Worm (Caenorhabditis elegans) whole organism, young adult: ENCODE data around the gene acs-4.
A peak's percentile ranks its signal among the peaks of the same experiment; 100 is the strongest.

Experiments used
- B0019.2 ChIP-seq: fragments of 200-800 bp; sonication (Bioruptor generic); conservative IDR thresholded peaks from 2 replicates; pipeline ENCODE4 v1.3.6; 2022; ENCODE audit warnings: missing genetic modification reagents, missing genetic modification characterization, missing compliant biosample characterization
- B0336.3 ChIP-seq: fragments of 200-800 bp; sonication (Bioruptor generic); IDR thresholded peaks from 2 replicates; pipeline ENCODE4 v1.3.6; 2022; ENCODE audit warnings: missing genetic modification characterization, missing compliant biosample characterization
- C06A6.2 ChIP-seq: fragments of 200-800 bp; sonication (Bioruptor generic); conservative IDR thresholded peaks from 2 replicates; pipeline ENCODE4 v1.3.6; 2022; ENCODE audit warnings: missing genetic modification characterization, missing compliant biosample characterization
- D2030.7 ChIP-seq: fragments of 200-800 bp; sonication (Bioruptor generic); IDR thresholded peaks from 2 replicates; pipeline ENCODE4 v1.3.6; 2022; ENCODE audit warnings: missing genetic modification reagents, missing genetic modification characterization, missing compliant biosample characterization
- F22D6.2 ChIP-seq: sonication (generic microtip); optimal IDR thresholded peaks from 2 replicates; lab custom pipeline; 2016; ENCODE audit warnings: mild to moderate bottlenecking, missing genetic modification characterization, missing compliant biosample characterization
- F39B2.1 ChIP-seq: fragments of 200-800 bp; sonication (Bioruptor generic); IDR thresholded peaks from 2 replicates; pipeline ENCODE4 v1.3.6; 2022; ENCODE audit warnings: missing genetic modification reagents, missing genetic modification characterization, missing compliant biosample characterization
- F55B11.4 ChIP-seq: sonication (generic microtip); optimal IDR thresholded peaks from 2 replicates; lab custom pipeline; 2016; ENCODE audit warnings: missing compliant biosample characterization, missing genetic modification characterization, borderline replicate concordance; ENCODE audit not compliant: insufficient read depth
- F57C9.4 ChIP-seq: sonication (generic microtip); optimal IDR thresholded peaks from 2 replicates; lab custom pipeline; 2017; ENCODE audit warnings: mild to moderate bottlenecking, missing genetic modification characterization, missing compliant biosample characterization
- K12H6.12 ChIP-seq: fragments of 200-800 bp; sonication (Bioruptor generic); optimal IDR thresholded peaks from 2 replicates; lab custom pipeline; 2018; ENCODE audit warnings: mild to moderate bottlenecking, missing genetic modification characterization, missing compliant biosample characterization
- Y53F4B.3 ChIP-seq: fragments of 200-800 bp; sonication (Bioruptor generic); IDR thresholded peaks from 2 replicates; pipeline ENCODE4 v1.3.6; 2022; ENCODE audit warnings: missing genetic modification reagents, missing genetic modification characterization, missing compliant biosample characterization
- Y56A3A.18 ChIP-seq: fragments of 200-800 bp; sonication (Bioruptor generic); IDR thresholded peaks from 2 replicates; pipeline ENCODE4 v1.3.6; 2022; ENCODE audit warnings: missing genetic modification reagents, missing genetic modification characterization, missing compliant biosample characterization
- Y67H2A.10 ChIP-seq: fragments of 200-800 bp; sonication (Bioruptor generic); conservative IDR thresholded peaks from 2 replicates; pipeline ENCODE4 v1.3.6; 2022; ENCODE audit warnings: missing genetic modification reagents, missing genetic modification characterization, missing compliant biosample characterization
- Y79H2A.3 ChIP-seq: fragments of 200-800 bp; sonication (Bioruptor generic); conservative IDR thresholded peaks from 2 replicates; pipeline ENCODE4 v1.3.6; 2022; ENCODE audit warnings: missing genetic modification reagents, missing genetic modification characterization, missing compliant biosample characterization
- ZK185.1 ChIP-seq: sonication (generic microtip); optimal IDR thresholded peaks from 2 replicates; lab custom pipeline; 2016; ENCODE audit warnings: mild to moderate bottlenecking, missing genetic modification characterization, missing compliant biosample characterization; ENCODE audit not compliant: poor library complexity, severe bottlenecking
- ama-1 ChIP-seq, 3 experiments: fragments of 150-350 bp in 1 of 3; sonication (generic microtip) in 2 of 3; optimal IDR thresholded peaks; 2 replicates each; lab custom pipeline; 2014 to 2018; ENCODE audit warnings: missing biosample characterization in 2 of 3, missing genetic modification characterization in 2 of 3, missing genetic modification reagents in 2 of 3
- attf-6 ChIP-seq: fragments of 200-800 bp; sonication (Bioruptor generic); IDR thresholded peaks from 2 replicates; pipeline ENCODE4 v1.3.6; 2022; ENCODE audit warnings: missing genetic modification reagents, missing genetic modification characterization, missing compliant biosample characterization
- bed-1 ChIP-seq: fragments of 200-800 bp; sonication (Bioruptor generic); IDR thresholded peaks from 2 replicates; pipeline ENCODE4 v1.3.6; 2022; ENCODE audit warnings: missing genetic modification reagents, missing genetic modification characterization, missing compliant biosample characterization
- bed-2 ChIP-seq: fragments of 200-800 bp; sonication (Bioruptor generic); IDR thresholded peaks from 2 replicates; pipeline ENCODE4 v1.3.6; 2022; ENCODE audit warnings: missing genetic modification reagents, missing genetic modification characterization, missing compliant biosample characterization
- cebp-1 ChIP-seq, 2 experiments: fragments of 200-800 bp in 1 of 2; sonication (Bioruptor generic) in 1 of 2; sonication (generic microtip) in 1 of 2; IDR thresholded peaks in 1 of 2; optimal IDR thresholded peaks in 1 of 2; 2 replicates each; pipeline versions ENCODE4 v1.3.6 to Lab custom; 2017 to 2022; ENCODE audit warnings: missing compliant biosample characterization in 2 of 2, missing genetic modification characterization in 2 of 2, mild to moderate bottlenecking in 1 of 2, missing genetic modification reagents in 1 of 2, moderate library complexity in 1 of 2
- ceh-100 ChIP-seq: fragments of 200-800 bp; sonication (Bioruptor generic); IDR thresholded peaks from 2 replicates; pipeline ENCODE4 v1.3.6; 2022; ENCODE audit warnings: missing genetic modification reagents, missing genetic modification characterization, missing compliant biosample characterization
- ceh-27 ChIP-seq: fragments of 200-800 bp; sonication (Bioruptor generic); optimal IDR thresholded peaks from 2 replicates; lab custom pipeline; 2018; ENCODE audit warnings: mild to moderate bottlenecking, missing genetic modification characterization, moderate library complexity, missing compliant biosample characterization
- ceh-58 ChIP-seq: fragments of 200-800 bp; sonication (Bioruptor generic); IDR thresholded peaks from 2 replicates; pipeline ENCODE4 v1.3.6; 2022; ENCODE audit warnings: missing genetic modification characterization, missing compliant biosample characterization
- chd-7 ChIP-seq: sonication (generic microtip); optimal IDR thresholded peaks from 2 replicates; lab custom pipeline; 2016; ENCODE audit warnings: mild to moderate bottlenecking, missing genetic modification characterization, moderate library complexity, missing compliant biosample characterization
- die-1 ChIP-seq: sonication (generic microtip); optimal IDR thresholded peaks from 2 replicates; lab custom pipeline; 2016; ENCODE audit warnings: missing genotype, mild to moderate bottlenecking, missing genetic modification characterization, missing compliant biosample characterization
- dox-1 ChIP-seq: fragments of 200-800 bp; sonication (Bioruptor generic); IDR thresholded peaks from 2 replicates; pipeline ENCODE4 v1.3.6; 2022; ENCODE audit warnings: missing genetic modification reagents, missing genetic modification characterization, missing compliant biosample characterization
- ets-4 ChIP-seq: fragments of 200-800 bp; sonication (Bioruptor generic); optimal IDR thresholded peaks from 2 replicates; lab custom pipeline; 2018; ENCODE audit warnings: mild to moderate bottlenecking, missing genetic modification characterization, missing compliant biosample characterization
- him-1 ChIP-seq: sonication (generic microtip); optimal IDR thresholded peaks from 2 replicates; lab custom pipeline; 2016; ENCODE audit warnings: missing genotype, missing genetic modification reagents, missing genetic modification characterization, missing compliant biosample characterization
- hlh-12 ChIP-seq: sonication (generic microtip); optimal IDR thresholded peaks from 2 replicates; lab custom pipeline; 2016; ENCODE audit warnings: missing genetic modification characterization, missing compliant biosample characterization
- hmg-20 ChIP-seq: fragments of 200-800 bp; sonication (Bioruptor generic); IDR thresholded peaks from 2 replicates; pipeline ENCODE4 v1.3.6; 2022; ENCODE audit warnings: missing genetic modification reagents, missing genetic modification characterization, missing compliant biosample characterization
- lag-1 ChIP-seq: fragments of 200-800 bp; sonication (Bioruptor generic); IDR thresholded peaks from 2 replicates; pipeline ENCODE4 v1.3.6; 2022; ENCODE audit warnings: missing genetic modification reagents, missing genetic modification characterization, missing compliant biosample characterization
- lir-1 ChIP-seq: fragments of 200-800 bp; sonication (Bioruptor generic); conservative IDR thresholded peaks from 2 replicates; pipeline ENCODE4 v1.3.6; 2022; ENCODE audit warnings: missing genetic modification reagents, missing genetic modification characterization, missing compliant biosample characterization
- lsy-27 ChIP-seq: sonication (generic microtip); optimal IDR thresholded peaks from 2 replicates; lab custom pipeline; 2017; ENCODE audit warnings: missing genetic modification characterization, mild to moderate bottlenecking, missing compliant biosample characterization, antibody characterized with exemption, missing genotype, borderline replicate concordance; ENCODE audit not compliant: insufficient read depth
- mcd-1 ChIP-seq: fragments of 200-800 bp; sonication (Bioruptor generic); IDR thresholded peaks from 2 replicates; pipeline ENCODE4 v1.3.6; 2022; ENCODE audit warnings: missing genetic modification reagents, missing genetic modification characterization, missing compliant biosample characterization
- mxl-1 ChIP-seq: sonication (generic microtip); optimal IDR thresholded peaks from 2 replicates; lab custom pipeline; 2016; ENCODE audit warnings: missing genetic modification characterization, missing compliant biosample characterization
- nfya-1 ChIP-seq: sonication (generic microtip); optimal IDR thresholded peaks from 2 replicates; lab custom pipeline; 2017; ENCODE audit warnings: antibody characterized with exemption, missing compliant biosample characterization, missing genetic modification characterization, borderline replicate concordance; ENCODE audit not compliant: insufficient read depth
- nhr-27 ChIP-seq: fragments of 200-800 bp; sonication (Bioruptor generic); optimal IDR thresholded peaks from 2 replicates; lab custom pipeline; 2018; ENCODE audit warnings: mild to moderate bottlenecking, missing genetic modification characterization, moderate library complexity, missing compliant biosample characterization
- pha-4 ChIP-seq: fragments of 150-350 bp; sonication (generic microtip); optimal IDR thresholded peaks from 2 replicates; lab custom pipeline; 2014; ENCODE audit warnings: missing biosample characterization, missing genetic modification reagents, missing genetic modification characterization
- rcor-1 ChIP-seq: fragments of 200-800 bp; sonication (Bioruptor generic); IDR thresholded peaks from 2 replicates; pipeline ENCODE4 v1.3.6; 2022; ENCODE audit warnings: missing genetic modification reagents, missing genetic modification characterization, missing compliant biosample characterization
- rpc-1 ChIP-seq, 2 experiments: fragments of 150-350 bp in 1 of 2; sonication (generic microtip) in 1 of 2; optimal IDR thresholded peaks; 2 replicates each; lab custom pipeline; 2014 to 2018; ENCODE audit warnings: missing biosample characterization in 1 of 2, missing genetic modification characterization in 1 of 2, missing genetic modification reagents in 1 of 2, missing genotype in 1 of 2
- snpc-3.4 ChIP-seq: sonication (generic microtip); optimal IDR thresholded peaks from 2 replicates; lab custom pipeline; 2017; ENCODE audit warnings: missing genetic modification characterization, mild to moderate bottlenecking, missing compliant biosample characterization, antibody characterized with exemption, moderate library complexity, missing genotype, missing genetic modification reagents
- snpc-4 ChIP-seq, 5 experiments: fragments of 150-350 bp in 1 of 5; sonication (generic microtip) in 4 of 5; optimal IDR thresholded peaks; 2 replicates each; lab custom pipeline; 2014 to 2018; ENCODE audit warnings: missing genetic modification characterization in 5 of 5, missing biosample characterization in 3 of 5, antibody characterized with exemption in 2 of 5, mild to moderate bottlenecking in 2 of 5, missing compliant biosample characterization in 2 of 5, missing genotype in 2 of 5, moderate library complexity in 2 of 5, missing genetic modification reagents in 1 of 5
- somi-1 ChIP-seq: fragments of 200-800 bp; sonication (Bioruptor generic); optimal IDR thresholded peaks from 2 replicates; lab custom pipeline; 2018; ENCODE audit warnings: mild to moderate bottlenecking, missing genetic modification characterization, missing compliant biosample characterization
- tlf-1 ChIP-seq: fragments of 200-800 bp; sonication (Bioruptor generic); optimal IDR thresholded peaks from 2 replicates; lab custom pipeline; 2018; ENCODE audit warnings: mild to moderate bottlenecking, missing genetic modification characterization, missing compliant biosample characterization
- unc-62 ChIP-seq: fragments of 150-350 bp; optimal IDR thresholded peaks from 2 replicates; lab custom pipeline; 2014; ENCODE audit warnings: missing biosample characterization, missing genetic modification reagents, missing genetic modification characterization
- zim-3 ChIP-seq: sonication (generic microtip); optimal IDR thresholded peaks from 2 replicates; lab custom pipeline; 2017; ENCODE audit warnings: mild to moderate bottlenecking, missing genetic modification characterization, moderate library complexity, missing compliant biosample characterization
- ztf-6 ChIP-seq: fragments of 200-800 bp; sonication (Bioruptor generic); IDR thresholded peaks from 2 replicates; pipeline ENCODE4 v1.3.6; 2022; ENCODE audit warnings: missing genetic modification reagents, missing genetic modification characterization, missing compliant biosample characterization

acs-4 gene

ce11 chrIII:7140228-7140710 is 27.4 kb upstream of the acs-4 start (continued):
- TF ChIP-seq pha-4 (tag; lab: Kevin White, UChicago) (no peak), hmg-20 (no peak), him-1 (peak; percentile 62), mxl-1 (no peak), lag-1 (GFP tag; lab: Robert Waterston, UW) (no peak), K12H6.12 (tag; lab: Kevin White, UChicago) (no peak), bed-2 (GFP tag; lab: Robert Waterston, UW) (no peak), ZK185.1 (tag; lab: Kevin White, UChicago) (no peak), F55B11.4 (tag; lab: Kevin White, UChicago) (no peak), lir-1 (0 out of 2 replicates have a peak, but pooled peaks have one; percentile 16), bed-1 (GFP tag; lab: Robert Waterston, UW) (no peak), F39B2.1 (0 out of 2 replicates have a peak, but pooled peaks have one; percentile 64), mcd-1 (GFP tag; lab: Robert Waterston, UW) (peak; percentile 55), somi-1 (GFP tag; lab: Kevin White, UChicago) (no peak), ama-1 (optimal IDR thresholded peaks at IDR 0.05; lab: Kevin White, UChicago) (peak; percentile 8), ama-1 (GFP tag; optimal IDR thresholded peaks at IDR 0.05; lab: Kevin White, UChicago) (no peak), snpc-3.4 (tag; lab: Kevin White, UChicago) (peak; percentile 91), rpc-1 (optimal IDR thresholded peaks at IDR 0.05; lab: Kevin White, UChicago) (no peak), rpc-1 (tag; optimal IDR thresholded peaks at IDR 0.05; lab: Kevin White, UChicago) (no peak), Y67H2A.10 (GFP tag; lab: Robert Waterston, UW) (no peak), hlh-12 (tag; lab: Kevin White, UChicago) (no peak), ceh-58 (GFP tag; lab: Robert Waterston, UW) (no peak), nfya-1 (no peak), ceh-27 (GFP tag; lab: Kevin White, UChicago) (no peak), Y56A3A.18 (GFP tag; lab: Robert Waterston, UW) (0 out of 2 replicates have a peak, but pooled peaks have one; percentile 37), dox-1 (peak; percentile 80), F22D6.2 (no peak), tlf-1 (peak; percentile 31), zim-3 (tag; lab: Kevin White, UChicago) (no peak), D2030.7 (GFP tag; lab: Robert Waterston, UW) (peak; percentile 96), ets-4 (no peak), ztf-6 (no peak)

- TF ChIP-seq nfya-1 (no peak), F57C9.4 (tag; lab: Kevin White, UChicago) (peak; percentile 40), Y53F4B.3 (GFP tag; lab: Robert Waterston, UW) (no peak), chd-7 (peak; percentile 40), cebp-1 (GFP tag; IDR thresholded peaks at IDR 0.05; lab: Robert Waterston, UW) (no peak), cebp-1 (tag; optimal IDR thresholded peaks at IDR 0.05; lab: Kevin White, UChicago) (peak; percentile 64), snpc-4 (GFP tag; optimal IDR thresholded peaks at IDR 0.05; lab: Kevin White, UChicago) (peak; percentile 98), snpc-4 (tag; optimal IDR thresholded peaks at IDR 0.05; lab: Kevin White, UChicago) (peak; percentile 98 to 100 (median 99)), K12H6.12 (tag; lab: Kevin White, UChicago) (no peak), rcor-1 (GFP tag; lab: Robert Waterston, UW) (peak; percentile 86), unc-62 (GFP tag; lab: Kevin White, UChicago) (no peak), Y56A3A.18 (GFP tag; lab: Robert Waterston, UW) (peak; percentile 72; the same call in 1 of the 2 replicates), lsy-27 (tag; lab: Kevin White, UChicago) (peak; percentile 21), ceh-100 (peak; percentile 59), die-1 (tag; lab: Kevin White, UChicago) (peak; percentile 43), nhr-27 (tag; lab: Kevin White, UChicago) (no peak), B0019.2 (GFP tag; lab: Robert Waterston, UW) (no peak), Y79H2A.3 (GFP tag; lab: Robert Waterston, UW) (no peak), C06A6.2 (GFP tag; lab: Robert Waterston, UW) (no peak), F39B2.1 (no peak), attf-6 (GFP tag; lab: Robert Waterston, UW) (peak; percentile 97), B0336.3 (GFP tag; lab: Robert Waterston, UW) (peak; percentile 88)
Measured at ce11 chrIII:7141285-7141715, 26.3 kb upstream of the acs-4 start.
